Worm (Caenorhabditis elegans) whole organism, late embryonic: Measurements from ENCODE around the gene F14D7.1.
"Not testable (repeated sequence)": the region's sequence is repeated elsewhere in the genome, so short reads cannot be mapped to it uniquely, and the experiment has no call there.

Source experiments
- K09A11.1 ChIP-seq: sonication (generic microtip); optimal IDR thresholded peaks from 2 replicates; lab custom pipeline; 2017; ENCODE audit warnings: antibody characterized with exemption, mild to moderate bottlenecking, missing genetic modification characterization, missing compliant biosample characterization; ENCODE audit not compliant: insufficient read depth
- Y22D7AL.16 ChIP-seq: sonication (generic microtip); optimal IDR thresholded peaks from 2 replicates; lab custom pipeline; 2016; ENCODE audit warnings: missing genetic modification characterization, missing compliant biosample characterization
- ahr-1 ChIP-seq: sonication (generic microtip); optimal IDR thresholded peaks from 2 replicates; lab custom pipeline; 2016; ENCODE audit warnings: missing genetic modification characterization, missing compliant biosample characterization
- ama-1 ChIP-seq: fragments of 150-350 bp; optimal IDR thresholded peaks from 2 replicates; lab custom pipeline; 2014
- ceh-19 ChIP-seq: fragments of 200-800 bp; sonication (Bioruptor generic); optimal IDR thresholded peaks from 2 replicates; lab custom pipeline; 2018; ENCODE audit warnings: mild to moderate bottlenecking, missing genetic modification characterization, missing compliant biosample characterization
- ceh-24 ChIP-seq: sonication (generic microtip); optimal IDR thresholded peaks from 2 replicates; lab custom pipeline; 2016; ENCODE audit warnings: mild to moderate bottlenecking, missing genetic modification characterization, missing compliant biosample characterization
- ceh-31 ChIP-seq: sonication (generic microtip); optimal IDR thresholded peaks from 2 replicates; lab custom pipeline; 2016; ENCODE audit warnings: missing genetic modification characterization, missing compliant biosample characterization
- dmd-4 ChIP-seq: sonication (generic microtip); optimal IDR thresholded peaks from 2 replicates; lab custom pipeline; 2016; ENCODE audit warnings: borderline replicate concordance, missing genetic modification characterization, missing compliant biosample characterization
- dve-1 ChIP-seq: sonication (generic microtip); optimal IDR thresholded peaks from 2 replicates; lab custom pipeline; 2017; ENCODE audit warnings: antibody characterized with exemption, mild to moderate bottlenecking, missing genetic modification characterization, missing compliant biosample characterization
- elt-2 ChIP-seq: sonication (generic microtip); optimal IDR thresholded peaks from 2 replicates; lab custom pipeline; 2016; ENCODE audit warnings: missing genetic modification reagents, missing genetic modification characterization, missing compliant biosample characterization
- eyg-1 ChIP-seq: sonication (generic microtip); optimal IDR thresholded peaks from 2 replicates; lab custom pipeline; 2016; ENCODE audit warnings: missing genotype, missing genetic modification characterization, missing compliant biosample characterization
- fax-1 ChIP-seq: sonication (generic microtip); optimal IDR thresholded peaks from 2 replicates; lab custom pipeline; 2016; ENCODE audit warnings: missing genotype, missing genetic modification characterization, missing compliant biosample characterization
- gmeb-2 ChIP-seq: sonication (generic microtip); optimal IDR thresholded peaks from 2 replicates; lab custom pipeline; 2016; ENCODE audit warnings: missing genetic modification characterization, inconsistent platforms, missing compliant biosample characterization
- hlh-6 ChIP-seq: sonication (generic microtip); optimal IDR thresholded peaks from 2 replicates; lab custom pipeline; 2016; ENCODE audit warnings: missing genotype, missing genetic modification characterization, missing compliant biosample characterization
- hlh-8 ChIP-seq: sonication (generic microtip); optimal IDR thresholded peaks from 2 replicates; lab custom pipeline; 2016; ENCODE audit warnings: missing genotype, missing genetic modification characterization, missing compliant biosample characterization
- mec-3 ChIP-seq: sonication (generic microtip); optimal IDR thresholded peaks from 2 replicates; lab custom pipeline; 2016; ENCODE audit warnings: borderline replicate concordance, missing genetic modification characterization, missing compliant biosample characterization
- nfya-1 ChIP-seq: sonication (generic microtip); optimal IDR thresholded peaks from 2 replicates; lab custom pipeline; 2017; ENCODE audit warnings: missing genetic modification characterization, mild to moderate bottlenecking, missing compliant biosample characterization, antibody characterized with exemption, moderate library complexity
- nhr-11 ChIP-seq: fragments of 150-350 bp; optimal IDR thresholded peaks from 2 replicates; lab custom pipeline; 2014; ENCODE audit warnings: missing biosample characterization, missing genetic modification characterization
- nhr-232 ChIP-seq: sonication (generic microtip); optimal IDR thresholded peaks from 2 replicates; lab custom pipeline; 2016; ENCODE audit warnings: missing genetic modification characterization, missing compliant biosample characterization
- npax-4 ChIP-seq: sonication (generic microtip); optimal IDR thresholded peaks from 2 replicates; lab custom pipeline; 2016; ENCODE audit warnings: missing genetic modification characterization, missing compliant biosample characterization
- odd-2 ChIP-seq: sonication (generic microtip); optimal IDR thresholded peaks from 2 replicates; lab custom pipeline; 2017; ENCODE audit warnings: antibody characterized with exemption, mild to moderate bottlenecking, missing genetic modification characterization, missing compliant biosample characterization
- pat-9 ChIP-seq: fragments of 200-800 bp; sonication (Bioruptor generic); optimal IDR thresholded peaks from 2 replicates; lab custom pipeline; 2018; ENCODE audit warnings: mild to moderate bottlenecking, missing genetic modification characterization, moderate library complexity, missing compliant biosample characterization
- pax-1 ChIP-seq: fragments of 150-350 bp; optimal IDR thresholded peaks from 2 replicates; lab custom pipeline; 2014; ENCODE audit warnings: missing biosample characterization, missing genetic modification characterization
- pha-4 ChIP-seq: fragments of 150-350 bp; optimal IDR thresholded peaks from 2 replicates; lab custom pipeline; 2018; ENCODE audit warnings: missing biosample characterization, missing genetic modification reagents, missing genetic modification characterization
- pros-1 ChIP-seq: fragments of 150-350 bp; optimal IDR thresholded peaks from 2 replicates; lab custom pipeline; 2014; ENCODE audit warnings: missing biosample characterization, missing genetic modification reagents, missing genetic modification characterization
- sox-2 ChIP-seq: fragments of 200-800 bp; sonication (Bioruptor generic); IDR thresholded peaks from 2 replicates; pipeline ENCODE4 v1.3.6; 2022; ENCODE audit warnings: missing genetic modification reagents, missing genetic modification characterization, missing compliant biosample characterization
- syd-9 ChIP-seq: sonication (generic microtip); optimal IDR thresholded peaks from 2 replicates; lab custom pipeline; 2016; ENCODE audit warnings: mild to moderate bottlenecking, missing genetic modification characterization, moderate library complexity, missing compliant biosample characterization
- tbx-7 ChIP-seq: sonication (generic microtip); optimal IDR thresholded peaks from 2 replicates; lab custom pipeline; 2016; ENCODE audit warnings: missing genotype, missing genetic modification characterization, missing compliant biosample characterization
- ttx-3 ChIP-seq: sonication (generic microtip); optimal IDR thresholded peaks from 2 replicates; lab custom pipeline; 2016; ENCODE audit warnings: missing genetic modification reagents, missing genetic modification characterization, missing compliant biosample characterization
- unc-3 ChIP-seq, 2 experiments: fragments of 200-800 bp in 1 of 2; sonication (Bioruptor generic) in 1 of 2; sonication (generic microtip) in 1 of 2; conservative IDR thresholded peaks in 1 of 2; optimal IDR thresholded peaks in 1 of 2; 2 replicates each; pipeline versions ENCODE4 v1.3.6 to Lab custom; 2016 to 2022; ENCODE audit warnings: missing compliant biosample characterization in 2 of 2, missing genetic modification characterization in 2 of 2, missing genetic modification reagents in 1 of 2
- unc-42 ChIP-seq: sonication (generic microtip); optimal IDR thresholded peaks from 2 replicates; lab custom pipeline; 2016; ENCODE audit warnings: missing genotype, missing genetic modification characterization, missing compliant biosample characterization
- zip-5 ChIP-seq: sonication (generic microtip); optimal IDR thresholded peaks from 2 replicates; lab custom pipeline; 2016; ENCODE audit warnings: missing genetic modification characterization, missing compliant biosample characterization
- ztf-16 ChIP-seq: sonication (generic microtip); optimal IDR thresholded peaks from 2 replicates; lab custom pipeline; 2017; ENCODE audit warnings: missing genetic modification characterization, missing compliant biosample characterization

The F14D7.1 gene

DNA sequence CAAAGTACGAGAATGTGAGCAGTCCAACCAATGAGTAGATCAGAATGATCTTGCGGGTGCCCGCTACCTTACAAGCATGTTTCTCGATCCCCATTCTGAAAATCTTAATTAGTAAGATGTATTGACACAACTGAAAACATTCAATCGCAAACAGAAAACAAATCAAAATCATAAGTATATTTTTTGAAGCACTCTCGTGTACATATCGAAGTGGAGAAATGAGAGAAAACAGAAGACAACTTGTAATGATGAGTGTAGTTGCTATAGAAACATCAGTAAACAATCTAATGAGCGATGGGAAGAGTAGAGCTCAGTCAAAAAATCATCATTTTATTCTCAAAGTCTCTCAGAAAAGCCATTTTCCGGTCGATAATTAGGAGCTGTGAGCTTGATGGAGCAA lies 23.4 kb upstream of the F14D7.1 start, which contains the start of gene F14D7.8:
Gene F14D7.8 (minus strand): TSS at position 101 of the 400 bp plus-strand sequence.
- TF ChIP-seq ama-1 (lab: Kevin White, UChicago) (no peak), ceh-24 (tag; lab: Kevin White, UChicago) (no peak), pha-4 (no peak), Y22D7AL.16 (no peak), dmd-4 (no peak), zip-5 (tag; lab: Kevin White, UChicago) (no peak), hlh-6 (tag; lab: Kevin White, UChicago) (no peak), mec-3 (no peak), gmeb-2 (tag; lab: Kevin White, UChicago) (no peak), dve-1 (tag; lab: Kevin White, UChicago) (no peak), pat-9 (no peak), K09A11.1 (tag; lab: Kevin White, UChicago) (no peak), ahr-1 (no peak), pax-1 (tag; lab: Kevin White, UChicago) (no peak), ztf-16 (tag; lab: Kevin White, UChicago) (no peak), nhr-11 (tag; lab: Kevin White, UChicago) (no peak), hlh-8 (tag; lab: Kevin White, UChicago) (no peak)

- TF ChIP-seq unc-3 (GFP tag; conservative IDR thresholded peaks at IDR 0.05; lab: Robert Waterston, UW) (no peak), unc-3 (tag; optimal IDR thresholded peaks at IDR 0.05; lab: Kevin White, UChicago) (no peak), hlh-8 (tag; lab: Kevin White, UChicago) (no peak), sox-2 (no peak), ceh-24 (tag; lab: Kevin White, UChicago) (no peak), ttx-3 (tag; lab: Kevin White, UChicago) (no peak), nfya-1 (tag; lab: Kevin White, UChicago) (no peak), elt-2 (no peak), pros-1 (tag; lab: Kevin White, UChicago) (no peak), syd-9 (tag; lab: Kevin White, UChicago) (no peak), nhr-232 (tag; lab: Kevin White, UChicago) (no peak), ceh-31 (tag; lab: Kevin White, UChicago) (no peak), unc-42 (tag; lab: Kevin White, UChicago) (no peak), fax-1 (tag; lab: Kevin White, UChicago) (no peak), npax-4 (no peak), eyg-1 (no peak)
These were observed 21.9 kb upstream of the F14D7.1 start, which contains the start of gene ddn-3 for ce11 chrV:14311115-14311514. ddn-3 (minus strand) TSS chrV:14311215.

DNA sequence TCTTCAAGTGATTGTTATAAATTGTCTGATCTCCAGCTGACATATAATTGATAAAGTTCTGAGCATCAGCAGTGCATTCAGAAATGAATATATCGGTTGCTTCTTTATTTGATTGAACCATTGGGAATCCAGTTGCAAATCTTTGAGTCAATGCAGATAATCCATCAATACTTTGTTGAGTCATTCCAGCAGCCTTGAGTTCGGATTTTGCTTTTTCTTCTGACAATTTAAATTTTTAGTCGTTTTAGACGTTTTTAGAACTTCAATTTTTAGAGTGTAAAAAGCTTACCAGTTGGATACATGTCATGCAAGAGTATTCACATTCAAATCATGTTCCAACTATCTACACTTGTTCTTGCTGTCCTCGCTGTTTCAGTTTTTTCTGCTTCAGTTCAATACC lies 20.4 kb upstream of the F14D7.1 start, which contains the start of gene F14D7.14:
Gene F14D7.14 (plus strand): TSS at position 301 of the 400 bp plus-strand sequence.
- TF ChIP-seq ztf-16, odd-2, zip-5 (tag; lab: Kevin White, UChicago): not testable (repeated sequence)

ce11 chrV:14308164-14308563 lies 18.9 kb upstream of the F14D7.1 start, which contains the start of gene spig-5:
spig-5 (plus strand) TSS chrV:14308464.
- not testable (repeated sequence) for TF ChIP-seq tbx-7 (tag; lab: Kevin White, UChicago); zip-5 (tag; lab: Kevin White, UChicago); unc-3 (GFP tag; conservative IDR thresholded peaks at IDR 0.05; lab: Robert Waterston, UW); unc-3 (tag; optimal IDR thresholded peaks at IDR 0.05; lab: Kevin White, UChicago)

ce11 chrV:14306771-14307170 lies 17.5 kb upstream of the F14D7.1 start, which contains the start of gene spig-4:
spig-4 (minus strand) TSS chrV:14306871.
- not testable (repeated sequence) for TF ChIP-seq ceh-19 (GFP tag; lab: Kevin White, UChicago); fax-1 (tag; lab: Kevin White, UChicago); ama-1 (lab: Kevin White, UChicago)
